Fruit fly (Drosophila melanogaster) whole organism, embryonic: ENCODE results near the gene Sap30.

ENCODE experiments used
- CG10321 ChIP-seq: fragments of 200-800 bp; sonication (Bioruptor generic); IDR thresholded peaks from 2 replicates; pipeline ENCODE4 v1.3.6; 2022; ENCODE audit warnings: missing biosample characterization, missing genetic modification characterization
- CG10543 ChIP-seq: fragments of 200-800 bp; sonication (Bioruptor generic); optimal IDR thresholded peaks from 3 replicates; lab custom pipeline; 2017; ENCODE audit warnings: missing biosample characterization, mild to moderate bottlenecking, missing genetic modification characterization, moderate library complexity
- CG11093 ChIP-seq: fragments of 200-800 bp; sonication (Bioruptor generic); IDR thresholded peaks from 3 replicates; pipeline ENCODE4 v1.3.6; 2022; ENCODE audit warnings: missing biosample characterization, missing genetic modification characterization
- CG11456 ChIP-seq: fragments of 200-800 bp; sonication (Bioruptor generic); IDR thresholded peaks from 3 replicates; pipeline ENCODE4 v1.3.6; 2022; ENCODE audit warnings: missing biosample characterization, missing genetic modification characterization
- CG13287 ChIP-seq: fragments of 200-800 bp; sonication (Bioruptor generic); IDR thresholded peaks from 2 replicates; pipeline ENCODE4 v1.3.6; 2022; ENCODE audit warnings: missing biosample characterization, missing genetic modification characterization; ENCODE audit not compliant: partially characterized antibody
- CG14667 ChIP-seq: fragments of 200-800 bp; sonication (Bioruptor generic); IDR thresholded peaks from 2 replicates; pipeline ENCODE4 v1.3.6; 2022; ENCODE audit warnings: missing biosample characterization, missing genetic modification characterization
- CG15696 ChIP-seq: fragments of 200-800 bp; sonication (Bioruptor generic); optimal IDR thresholded peaks from 2 replicates; lab custom pipeline; 2019; ENCODE audit warnings: missing biosample characterization, mild to moderate bottlenecking, missing genetic modification characterization, moderate library complexity
- CG17912 ChIP-seq: fragments of 200-800 bp; sonication (Bioruptor generic); optimal IDR thresholded peaks from 2 replicates; lab custom pipeline; 2018; ENCODE audit warnings: missing biosample characterization, mild to moderate bottlenecking, missing genetic modification characterization
- CG2712 ChIP-seq: fragments of 200-800 bp; optimal IDR thresholded peaks from 3 replicates; lab custom pipeline; 2019; ENCODE audit warnings: missing biosample characterization, mild to moderate bottlenecking, missing genetic modification characterization, moderate library complexity
- CG30431 ChIP-seq: fragments of 200-800 bp; sonication (Bioruptor generic); optimal IDR thresholded peaks from 2 replicates; lab custom pipeline; 2017; ENCODE audit warnings: missing biosample characterization, missing genetic modification characterization
- CG31224 ChIP-seq: fragments of 200-800 bp; sonication (Bioruptor generic); IDR thresholded peaks from 2 replicates; pipeline ENCODE4 v1.3.6; 2022; ENCODE audit warnings: missing biosample characterization, missing genetic modification characterization
- CG34224 ChIP-seq: fragments of 200-800 bp; sonication (Bioruptor generic); IDR thresholded peaks from 3 replicates; pipeline ENCODE4 v1.3.6; 2022; ENCODE audit warnings: missing biosample characterization, missing genetic modification characterization; ENCODE audit not compliant: partially characterized antibody
- CG5180 ChIP-seq: fragments of 200-800 bp; sonication (Bioruptor generic); optimal IDR thresholded peaks from 3 replicates; lab custom pipeline; 2017; ENCODE audit warnings: missing biosample characterization, missing genetic modification characterization, mild to moderate bottlenecking, moderate library complexity, missing genetic modification reagents
- CTCF ChIP-seq: fragments of 200-800 bp; sonication (Bioruptor generic); optimal IDR thresholded peaks from 2 replicates; lab custom pipeline; 2017; ENCODE audit warnings: missing biosample characterization, mild to moderate bottlenecking, missing genetic modification characterization, moderate library complexity
- D ChIP-seq, 2 experiments: fragments of 200-800 bp in 1 of 2; fragments of >200 bp in 1 of 2; sonication (Bioruptor generic) in 1 of 2; optimal IDR thresholded peaks; 2 replicates in 1 of 2; 3 replicates in 1 of 2; lab custom pipeline; 2017; ENCODE audit warnings: mild to moderate bottlenecking in 1 of 2, missing biosample characterization in 1 of 2, missing genetic modification characterization in 1 of 2, missing genetic modification reagents in 1 of 2
- Dad ChIP-seq: fragments of 200-800 bp; sonication (Bioruptor generic); optimal IDR thresholded peaks from 3 replicates; lab custom pipeline; 2016; ENCODE audit warnings: missing biosample characterization, missing genetic modification characterization
- Deaf1 ChIP-seq: fragments of 200-800 bp; optimal IDR thresholded peaks from 3 replicates; lab custom pipeline; 2019; ENCODE audit warnings: missing biosample characterization, mild to moderate bottlenecking, missing genetic modification characterization, moderate library complexity
- Lhr ChIP-seq: fragments of 200-800 bp; sonication (Bioruptor generic); optimal IDR thresholded peaks from 3 replicates; lab custom pipeline; 2017; ENCODE audit warnings: mild to moderate bottlenecking, missing biosample characterization, missing genetic modification reagents, missing genetic modification characterization
- Lim3 ChIP-seq: fragments of 200-800 bp; sonication (Bioruptor generic); IDR thresholded peaks from 2 replicates; pipeline ENCODE4 v1.3.6; 2022; ENCODE audit warnings: missing biosample characterization, missing genetic modification characterization
- MBD-R2 ChIP-seq: fragments of 200-800 bp; sonication (Bioruptor generic); IDR thresholded peaks from 2 replicates; pipeline ENCODE4 v1.3.6; 2022; ENCODE audit warnings: missing biosample characterization, missing genetic modification characterization
- Opbp ChIP-seq: fragments of 200-800 bp; sonication (Bioruptor generic); IDR thresholded peaks from 3 replicates; pipeline ENCODE4 v1.3.6; 2022; ENCODE audit warnings: missing biosample characterization, missing genetic modification characterization; ENCODE audit not compliant: partially characterized antibody
- Poxn ChIP-seq: fragments of 200-800 bp; sonication (Bioruptor generic); IDR thresholded peaks from 2 replicates; pipeline ENCODE4 v1.3.6; 2022; ENCODE audit warnings: missing biosample characterization, missing genetic modification characterization
- Trl ChIP-seq, 3 experiments: fragments of >200 bp in 2 of 3; fragments of 200-800 bp in 1 of 3; sonication (Bioruptor generic) in 1 of 3; optimal IDR thresholded peaks; 2 replicates in 1 of 3; 3 replicates in 2 of 3; lab custom pipeline; 2016 to 2017; ENCODE audit warnings: missing biosample characterization in 1 of 3, missing genetic modification characterization in 1 of 3
- al ChIP-seq: fragments of 200-800 bp; sonication (Bioruptor generic); IDR thresholded peaks from 2 replicates; pipeline ENCODE4 v1.3.6; 2022; ENCODE audit warnings: missing biosample characterization, missing genetic modification characterization
- amos ChIP-seq: fragments of 200-800 bp; sonication (Bioruptor generic); IDR thresholded peaks from 2 replicates; pipeline ENCODE4 v1.3.6; 2022; ENCODE audit warnings: missing biosample characterization, missing genetic modification characterization; ENCODE audit not compliant: partially characterized antibody
- chinmo ChIP-seq: fragments of 200-800 bp; sonication (Bioruptor generic); IDR thresholded peaks from 4 replicates; pipeline ENCODE4 v1.3.6; 2022; ENCODE audit warnings: missing biosample characterization, missing genetic modification characterization; ENCODE audit not compliant: partially characterized antibody
- corto ChIP-seq: fragments of 200-800 bp; sonication (Bioruptor generic); optimal IDR thresholded peaks from 2 replicates; lab custom pipeline; 2016; ENCODE audit warnings: missing biosample characterization, mild to moderate bottlenecking, missing genetic modification characterization, moderate library complexity
- dm ChIP-seq: fragments of 200-800 bp; sonication (Bioruptor generic); optimal IDR thresholded peaks from 3 replicates; lab custom pipeline; 2016; ENCODE audit warnings: missing biosample characterization, missing genetic modification characterization
- en ChIP-seq: fragments of 200-800 bp; sonication (Bioruptor generic); optimal IDR thresholded peaks from 2 replicates; lab custom pipeline; 2016; ENCODE audit warnings: missing biosample characterization, missing genetic modification characterization
- fd64A ChIP-seq: fragments of 200-800 bp; sonication (Bioruptor generic); optimal IDR thresholded peaks from 3 replicates; lab custom pipeline; 2018; ENCODE audit warnings: missing biosample characterization, mild to moderate bottlenecking, missing genetic modification characterization
- gcm2 ChIP-seq: fragments of 200-800 bp; sonication (Bioruptor generic); optimal IDR thresholded peaks from 2 replicates; lab custom pipeline; 2016; ENCODE audit warnings: missing biosample characterization, missing genetic modification characterization
- gsb-n ChIP-seq: fragments of 200-800 bp; sonication (Bioruptor generic); optimal IDR thresholded peaks from 3 replicates; lab custom pipeline; 2018; ENCODE audit warnings: missing biosample characterization, mild to moderate bottlenecking, missing genetic modification characterization
- inv ChIP-seq: fragments of 200-800 bp; sonication (Bioruptor generic); IDR thresholded peaks from 2 replicates; pipeline ENCODE4 v1.3.6; 2022; ENCODE audit warnings: missing biosample characterization, missing genetic modification characterization; ENCODE audit not compliant: partially characterized antibody
- kay ChIP-seq: fragments of 200-800 bp; sonication (Bioruptor generic); optimal IDR thresholded peaks from 2 replicates; lab custom pipeline; 2016; ENCODE audit warnings: missing biosample characterization, missing genetic modification characterization
- knrl ChIP-seq: fragments of 200-800 bp; sonication (Bioruptor generic); IDR thresholded peaks from 3 replicates; pipeline ENCODE4 v1.3.6; 2022; ENCODE audit warnings: missing biosample characterization, missing genetic modification characterization; ENCODE audit not compliant: partially characterized antibody
- lilli ChIP-seq: fragments of 200-800 bp; sonication (Bioruptor generic); optimal IDR thresholded peaks from 3 replicates; lab custom pipeline; 2016; ENCODE audit warnings: missing biosample characterization, missing genetic modification characterization
- lmd ChIP-seq: fragments of 200-800 bp; sonication (Bioruptor generic); IDR thresholded peaks from 2 replicates; pipeline ENCODE4 v1.3.6; 2022; ENCODE audit warnings: missing biosample characterization, missing genetic modification characterization
- mam ChIP-seq: fragments of 200-800 bp; sonication (Bioruptor generic); optimal IDR thresholded peaks from 3 replicates; lab custom pipeline; 2016; ENCODE audit warnings: missing biosample characterization, missing genetic modification characterization
- nmo ChIP-seq: fragments of 200-800 bp; sonication (Bioruptor generic); optimal IDR thresholded peaks from 2 replicates; lab custom pipeline; 2018; ENCODE audit warnings: missing biosample characterization, mild to moderate bottlenecking, missing genetic modification characterization, moderate library complexity
- nom ChIP-seq: fragments of 200-800 bp; sonication (Bioruptor generic); optimal IDR thresholded peaks from 2 replicates; lab custom pipeline; 2017; ENCODE audit warnings: missing biosample characterization, missing genetic modification characterization, mild to moderate bottlenecking, moderate library complexity, missing genetic modification reagents
- pros ChIP-seq: fragments of 200-800 bp; sonication (Bioruptor generic); optimal IDR thresholded peaks from 3 replicates; lab custom pipeline; 2019; ENCODE audit warnings: missing biosample characterization, mild to moderate bottlenecking, missing genetic modification characterization, moderate library complexity
- pum ChIP-seq: fragments of 200-800 bp; sonication (Bioruptor generic); optimal IDR thresholded peaks from 2 replicates; lab custom pipeline; 2016; ENCODE audit warnings: missing biosample characterization, missing genetic modification characterization
- sens ChIP-seq: fragments of 200-800 bp; sonication (Bioruptor generic); peaks from one replicate; lab custom pipeline; 2016; ENCODE audit warnings: missing biosample characterization, missing genetic modification characterization
- shn ChIP-seq: fragments of 200-800 bp; sonication (Bioruptor generic); optimal IDR thresholded peaks from 3 replicates; lab custom pipeline; 2016; ENCODE audit warnings: missing biosample characterization, missing genetic modification characterization
- sisA ChIP-seq: fragments of 200-800 bp; sonication (Bioruptor generic); IDR thresholded peaks from 2 replicates; pipeline ENCODE4 v1.3.6; 2022; ENCODE audit warnings: missing biosample characterization, missing genetic modification characterization
- tin ChIP-seq: fragments of 200-800 bp; sonication (Bioruptor generic); optimal IDR thresholded peaks from 3 replicates; lab custom pipeline; 2016; ENCODE audit warnings: missing biosample characterization, missing genetic modification characterization
- tll ChIP-seq, 2 experiments: fragments of 200-800 bp in 1 of 2; fragments of >200 bp in 1 of 2; sonication (Bioruptor generic) in 1 of 2; optimal IDR thresholded peaks; 2 replicates each; lab custom pipeline; 2017 to 2019; ENCODE audit warnings: missing biosample characterization in 2 of 2, missing genetic modification characterization in 2 of 2, mild to moderate bottlenecking in 1 of 2, moderate library complexity in 1 of 2
- wek ChIP-seq: fragments of 200-800 bp; sonication (Bioruptor generic); optimal IDR thresholded peaks from 3 replicates; lab custom pipeline; 2018; ENCODE audit warnings: missing biosample characterization, mild to moderate bottlenecking, missing genetic modification characterization, moderate library complexity
- zen ChIP-seq: fragments of 200-800 bp; sonication (Bioruptor generic); optimal IDR thresholded peaks from 3 replicates; lab custom pipeline; 2018; ENCODE audit warnings: missing biosample characterization, mild to moderate bottlenecking, missing genetic modification characterization, moderate library complexity

Sap30 gene

DNA sequence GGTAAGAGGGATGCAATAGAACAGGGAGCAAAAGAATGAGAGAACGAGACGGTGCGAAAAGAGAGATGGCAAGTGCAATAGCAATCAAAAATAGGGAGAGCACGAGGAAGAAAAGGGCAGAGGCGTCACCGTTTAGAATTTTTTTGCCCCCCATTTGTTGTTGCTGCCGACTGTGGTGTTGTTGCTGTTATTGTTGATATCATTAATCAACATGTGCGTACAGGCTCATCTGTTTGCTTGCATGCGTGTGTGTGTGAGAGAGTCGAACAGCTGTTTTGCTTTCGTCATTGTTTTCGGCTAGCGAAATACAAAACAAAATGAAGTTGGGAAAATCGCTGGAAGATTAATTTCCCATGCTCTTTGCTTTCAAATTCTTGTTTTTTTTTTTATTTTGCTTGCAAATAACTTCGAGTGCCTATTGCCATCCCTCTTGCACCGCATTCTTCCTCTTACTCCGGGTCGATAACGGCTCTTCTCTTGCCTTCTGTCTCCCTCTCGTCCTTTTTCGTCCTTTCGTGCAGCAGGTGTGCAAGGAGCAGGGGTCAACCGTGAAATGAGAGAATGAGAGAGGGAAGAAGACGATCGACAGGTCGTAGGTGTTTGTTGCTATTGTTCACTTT lies 6.2 kb downstream of the Sap30 start (continued):
- TF ChIP-seq CG10321 (GFP tag; lab: Robert Waterston, UW) (peak; percentile 74), CTCF (GFP tag; lab: Kevin White, UChicago) (no peak), mam (no peak), Poxn (GFP tag; lab: Robert Waterston, UW) (no peak), gcm2 (no peak), fd64A (GFP tag; lab: Kevin White, UChicago) (no peak), nmo (GFP tag; lab: Kevin White, UChicago) (no peak), en (GFP tag; lab: Kevin White, UChicago) (no peak), lmd (GFP tag; lab: Robert Waterston, UW) (no peak), nom (GFP tag; lab: Kevin White, UChicago) (no peak), knrl (GFP tag; lab: Robert Waterston, UW) (no peak), CG34224 (GFP tag; lab: Robert Waterston, UW) (0 out of 3 replicates have a peak, but pooled peaks have one; percentile 32), Opbp (GFP tag; lab: Robert Waterston, UW) (no peak), inv (GFP tag; lab: Robert Waterston, UW) (no peak), Lim3 (no peak), al (GFP tag; lab: Robert Waterston, UW) (no peak), CG13287 (peak; percentile 9; the same call in 1 of the 2 replicates), corto (GFP tag; lab: Kevin White, UChicago) (no peak), D (optimal IDR thresholded peaks at IDR 0.05; lab: Kevin White, UChicago) (no peak), D (GFP tag; optimal IDR thresholded peaks at IDR 0.05; lab: Kevin White, UChicago) (peak; percentile 25), gsb-n (tag; lab: Kevin White, UChicago) (no peak), kay (GFP tag; lab: Kevin White, UChicago) (no peak), CG31224 (GFP tag; lab: Robert Waterston, UW) (no peak), Lhr (GFP tag; lab: Kevin White, UChicago) (no peak), CG2712 (tag; lab: Kevin White, UChicago) (no peak), CG11456 (no peak), Deaf1 (tag; lab: Kevin White, UChicago) (no peak), Dad (GFP tag; lab: Kevin White, UChicago) (no peak), CG30431 (no peak), tin (GFP tag; lab: Kevin White, UChicago) (no peak), wek (GFP tag; lab: Kevin White, UChicago) (no peak), lilli (GFP tag; lab: Kevin White, UChicago) (no peak), CG10543 (peak; percentile 10), dm (GFP tag; lab: Kevin White, UChicago) (no peak), pros (GFP tag; lab: Kevin White, UChicago) (peak; percentile 45), CG14667 (GFP tag; lab: Robert Waterston, UW) (no peak), shn (GFP tag; lab: Kevin White, UChicago) (no peak), tll (GFP tag; optimal IDR thresholded peaks at IDR 0.05; lab: Kevin White, UChicago) (peak in 1 of 2 experiments; percentile 32), Trl (optimal IDR thresholded peaks at IDR 0.05; lab: Kevin White, UChicago) (peak in 1 of 2 experiments; percentile 17), Trl (GFP tag; optimal IDR thresholded peaks at IDR 0.05; lab: Kevin White, UChicago) (no peak), amos (GFP tag; lab: Robert Waterston, UW) (no peak), sisA (GFP tag; lab: Robert Waterston, UW) (no peak), CG5180 (GFP tag; lab: Kevin White, UChicago) (no peak), CG15696 (tag; lab: Kevin White, UChicago) (no peak), CG11093 (GFP tag; lab: Robert Waterston, UW) (no peak), sens (GFP tag; lab: Kevin White, UChicago) (peak; percentile 43), chinmo (GFP tag; lab: Robert Waterston, UW) (0 out of 4 replicates have a peak, but pooled peaks have one; percentile 26), CG17912 (GFP tag; lab: Kevin White, UChicago) (no peak), zen (tag; lab: Kevin White, UChicago) (peak; percentile 7), pum (GFP tag; lab: Kevin White, UChicago) (no peak), MBD-R2 (GFP tag; lab: Robert Waterston, UW) (no peak)
